Worm (Caenorhabditis elegans) whole organism, mixed stage, embryonic: ENCODE results near the gene gpx-4.

Experiments
- M03D4.4 ChIP-seq: sonication (generic microtip); optimal IDR thresholded peaks from 2 replicates; lab custom pipeline; 2017; ENCODE audit warnings: mild to moderate bottlenecking, missing genetic modification characterization, missing compliant biosample characterization
- bed-3 ChIP-seq: fragments of 200-800 bp; sonication (Bioruptor generic); optimal IDR thresholded peaks from 3 replicates; lab custom pipeline; 2018; ENCODE audit warnings: mild to moderate bottlenecking, missing genetic modification characterization, moderate library complexity, missing compliant biosample characterization
- blmp-1 ChIP-seq: fragments of 150-350 bp; optimal IDR thresholded peaks from 2 replicates; lab custom pipeline; 2014; ENCODE audit warnings: missing biosample characterization, missing genetic modification characterization
- ceh-39 ChIP-seq: fragments of 150-350 bp; optimal IDR thresholded peaks from 2 replicates; lab custom pipeline; 2014; ENCODE audit warnings: missing biosample characterization, missing genetic modification characterization
- ceh-43 ChIP-seq: fragments of 200-800 bp; sonication (Bioruptor generic); optimal IDR thresholded peaks from 2 replicates; lab custom pipeline; 2018; ENCODE audit warnings: mild to moderate bottlenecking, missing genetic modification characterization, moderate library complexity, missing compliant biosample characterization
- ceh-83 ChIP-seq: fragments of 200-800 bp; sonication (Bioruptor generic); optimal IDR thresholded peaks from 2 replicates; lab custom pipeline; 2018; ENCODE audit warnings: mild to moderate bottlenecking, missing genetic modification characterization, missing compliant biosample characterization
- ces-1 ChIP-seq: fragments of 150-350 bp; optimal IDR thresholded peaks from 2 replicates; lab custom pipeline; 2014; ENCODE audit warnings: missing biosample characterization, missing genetic modification reagents, missing genetic modification characterization
- cnd-1 ChIP-seq: fragments of 200-800 bp; sonication (Bioruptor generic); optimal IDR thresholded peaks from 2 replicates; lab custom pipeline; 2018; ENCODE audit warnings: mild to moderate bottlenecking, missing genetic modification characterization, missing compliant biosample characterization
- drap-1 ChIP-seq: fragments of 200-800 bp; sonication (Bioruptor generic); optimal IDR thresholded peaks from 3 replicates; lab custom pipeline; 2018; ENCODE audit warnings: mild to moderate bottlenecking, missing genetic modification characterization, missing compliant biosample characterization
- elt-1 ChIP-seq: sonication (generic microtip); optimal IDR thresholded peaks from 2 replicates; lab custom pipeline; 2017; ENCODE audit warnings: missing genetic modification characterization, mild to moderate bottlenecking, missing compliant biosample characterization, antibody characterized with exemption, moderate library complexity, borderline replicate concordance; ENCODE audit not compliant: insufficient read depth
- elt-3 ChIP-seq: fragments of 150-350 bp; optimal IDR thresholded peaks from 2 replicates; lab custom pipeline; 2014; ENCODE audit warnings: missing biosample characterization, missing genetic modification characterization
- flh-1 ChIP-seq: fragments of 200-800 bp; sonication (Bioruptor generic); optimal IDR thresholded peaks from 2 replicates; lab custom pipeline; 2018; ENCODE audit warnings: mild to moderate bottlenecking, missing genetic modification characterization, moderate library complexity, missing compliant biosample characterization
- ham-2 ChIP-seq: fragments of 200-800 bp; sonication (Bioruptor generic); optimal IDR thresholded peaks from 2 replicates; lab custom pipeline; 2018; ENCODE audit warnings: mild to moderate bottlenecking, missing genetic modification characterization, missing compliant biosample characterization
- hlh-1 ChIP-seq: fragments of 150-350 bp; optimal IDR thresholded peaks from 2 replicates; lab custom pipeline; 2014; ENCODE audit warnings: missing biosample characterization, missing genetic modification reagents, missing genetic modification characterization
- lin-13 ChIP-seq: fragments of 150-350 bp; optimal IDR thresholded peaks from 2 replicates; lab custom pipeline; 2014; ENCODE audit warnings: missing biosample characterization, missing genetic modification characterization
- lin-32 ChIP-seq: fragments of 200-800 bp; sonication (Bioruptor generic); optimal IDR thresholded peaks from 2 replicates; lab custom pipeline; 2018; ENCODE audit warnings: mild to moderate bottlenecking, missing genetic modification characterization, missing compliant biosample characterization
- lsy-2 ChIP-seq: fragments of 150-350 bp; optimal IDR thresholded peaks from 2 replicates; lab custom pipeline; 2014; ENCODE audit warnings: missing biosample characterization, missing genetic modification characterization
- mab-5 ChIP-seq: fragments of 150-350 bp; optimal IDR thresholded peaks from 2 replicates; lab custom pipeline; 2014; ENCODE audit warnings: missing biosample characterization, missing genetic modification characterization
- mep-1 ChIP-seq: fragments of 150-350 bp; optimal IDR thresholded peaks from 2 replicates; lab custom pipeline; 2017; ENCODE audit warnings: missing biosample characterization, missing genetic modification reagents, missing genetic modification characterization, inconsistent platforms
- mls-2 ChIP-seq: sonication (generic microtip); optimal IDR thresholded peaks from 2 replicates; lab custom pipeline; 2016; ENCODE audit warnings: mild to moderate bottlenecking, missing genetic modification characterization, moderate library complexity, missing compliant biosample characterization
- nhr-12 ChIP-seq: fragments of 150-350 bp; optimal IDR thresholded peaks from 2 replicates; lab custom pipeline; 2014; ENCODE audit warnings: missing biosample characterization, missing genetic modification characterization
- nhr-2 ChIP-seq: fragments of 150-350 bp; optimal IDR thresholded peaks from 2 replicates; lab custom pipeline; 2014; ENCODE audit warnings: missing biosample characterization, missing genetic modification characterization
- nhr-237 ChIP-seq: fragments of 150-350 bp; optimal IDR thresholded peaks from 2 replicates; lab custom pipeline; 2014; ENCODE audit warnings: missing biosample characterization, missing genetic modification characterization
- nhr-28 ChIP-seq: fragments of 150-350 bp; optimal IDR thresholded peaks from 2 replicates; lab custom pipeline; 2014; ENCODE audit warnings: missing biosample characterization, missing genetic modification characterization
- nhr-76 ChIP-seq: sonication (generic microtip); optimal IDR thresholded peaks from 2 replicates; lab custom pipeline; 2017; ENCODE audit warnings: missing biosample characterization, missing genetic modification characterization
- pha-4 ChIP-seq: fragments of 150-350 bp; optimal IDR thresholded peaks from 2 replicates; lab custom pipeline; 2018; ENCODE audit warnings: missing biosample characterization, missing genetic modification reagents, missing genetic modification characterization
- sem-2 ChIP-seq: fragments of 200-800 bp; sonication (Bioruptor generic); optimal IDR thresholded peaks from 2 replicates; lab custom pipeline; 2018; ENCODE audit warnings: mild to moderate bottlenecking, missing genetic modification characterization, missing compliant biosample characterization
- snpc-4 ChIP-seq: fragments of 150-350 bp; optimal IDR thresholded peaks from 2 replicates; lab custom pipeline; 2014; ENCODE audit warnings: missing biosample characterization, missing genetic modification characterization
- sptf-1 ChIP-seq: sonication (generic microtip); optimal IDR thresholded peaks from 2 replicates; lab custom pipeline; 2017; ENCODE audit warnings: mild to moderate bottlenecking, missing genetic modification characterization, moderate library complexity, missing compliant biosample characterization
- tbx-8 ChIP-seq: fragments of 200-800 bp; sonication (Bioruptor generic); optimal IDR thresholded peaks from 2 replicates; lab custom pipeline; 2018; ENCODE audit warnings: mild to moderate bottlenecking, missing genetic modification characterization, moderate library complexity, missing compliant biosample characterization
- unc-120 ChIP-seq: sonication (generic microtip); optimal IDR thresholded peaks from 2 replicates; lab custom pipeline; 2017; ENCODE audit warnings: missing genetic modification characterization, missing compliant biosample characterization; ENCODE audit not compliant: poor library complexity, severe bottlenecking
- unc-39 ChIP-seq: fragments of 150-350 bp; optimal IDR thresholded peaks from 2 replicates; lab custom pipeline; 2014; ENCODE audit warnings: missing biosample characterization, missing genetic modification characterization
- unc-62 ChIP-seq: fragments of 150-350 bp; optimal IDR thresholded peaks from 2 replicates; lab custom pipeline; 2014; ENCODE audit warnings: missing biosample characterization, missing genetic modification reagents, missing genetic modification characterization
- zip-8 ChIP-seq: fragments of 150-350 bp; optimal IDR thresholded peaks from 2 replicates; lab custom pipeline; 2014; ENCODE audit warnings: missing biosample characterization, missing genetic modification characterization
- ztf-11 ChIP-seq: fragments of 150-350 bp; optimal IDR thresholded peaks from 2 replicates; lab custom pipeline; 2014; ENCODE audit warnings: missing biosample characterization, missing genetic modification characterization

gpx-4 gene

ce11 chrIV:2677687-2678086 is 2.9 kb upstream of the gpx-4 start:
- TF ChIP-seq blmp-1 (tag; lab: Kevin White, UChicago) (no peak), cnd-1 (tag; lab: Kevin White, UChicago) (no peak), lin-13 (tag; lab: Kevin White, UChicago) (no peak), ceh-83 (GFP tag; lab: Kevin White, UChicago) (no peak), nhr-237 (tag; lab: Kevin White, UChicago) (no peak), flh-1 (GFP tag; lab: Kevin White, UChicago) (no peak), nhr-2 (no peak), zip-8 (tag; lab: Kevin White, UChicago) (no peak), mls-2 (no peak), unc-120 (tag; lab: Kevin White, UChicago) (no peak), elt-3 (tag; lab: Kevin White, UChicago) (no peak), nhr-76 (tag; lab: Kevin White, UChicago) (no peak), nhr-12 (tag; lab: Kevin White, UChicago) (no peak), unc-62 (GFP tag; lab: Kevin White, UChicago) (no peak), hlh-1 (tag; lab: Kevin White, UChicago) (no peak)

- TF ChIP-seq ceh-43 (GFP tag; lab: Kevin White, UChicago) (no peak), tbx-8 (GFP tag; lab: Kevin White, UChicago) (no peak), nhr-76 (tag; lab: Kevin White, UChicago) (no peak), ztf-11 (tag; lab: Kevin White, UChicago) (no peak), mep-1 (tag; lab: Kevin White, UChicago) (peak; percentile 92), ces-1 (peak; percentile 78), nhr-2 (peak; percentile 12), elt-3 (tag; lab: Kevin White, UChicago) (no peak), snpc-4 (no peak), blmp-1 (tag; lab: Kevin White, UChicago) (no peak), unc-62 (GFP tag; lab: Kevin White, UChicago) (peak; percentile 4), sptf-1 (tag; lab: Kevin White, UChicago) (peak; percentile 9), mab-5 (tag; lab: Kevin White, UChicago) (no peak), mls-2 (no peak), cnd-1 (tag; lab: Kevin White, UChicago) (peak; percentile 37), ceh-39 (peak; percentile 4), ham-2 (GFP tag; lab: Kevin White, UChicago) (no peak), lin-13 (tag; lab: Kevin White, UChicago) (peak; percentile 96), ceh-83 (GFP tag; lab: Kevin White, UChicago) (no peak), nhr-237 (tag; lab: Kevin White, UChicago) (peak; percentile 73), flh-1 (GFP tag; lab: Kevin White, UChicago) (no peak), nhr-12 (tag; lab: Kevin White, UChicago) (no peak), unc-120 (tag; lab: Kevin White, UChicago) (no peak), nhr-28 (tag; lab: Kevin White, UChicago) (no peak), hlh-1 (tag; lab: Kevin White, UChicago) (peak; percentile 43), pha-4 (tag; lab: Kevin White, UChicago) (peak; percentile 88), bed-3 (GFP tag; lab: Kevin White, UChicago) (no peak), elt-1 (tag; lab: Kevin White, UChicago) (no peak), zip-8 (tag; lab: Kevin White, UChicago) (no peak), unc-39 (no peak), sem-2 (no peak), lsy-2 (tag; lab: Kevin White, UChicago) (peak; percentile 83), drap-1 (no peak), M03D4.4 (no peak), lin-32 (no peak)
- TF ChIP-seq, all 35 proteins: peak for 12
Observed at ce11 chrIV:2676281-2676680, 1.5 kb upstream of the gpx-4 start, which contains the start of gene Y94H6A.3. Gene Y94H6A.3 (plus strand): TSS chrIV:2676512.

- TF ChIP-seq nhr-237 (tag; lab: Kevin White, UChicago) (no peak), M03D4.4 (no peak), ceh-43 (GFP tag; lab: Kevin White, UChicago) (no peak), flh-1 (GFP tag; lab: Kevin White, UChicago) (no peak), elt-3 (tag; lab: Kevin White, UChicago) (no peak), nhr-76 (tag; lab: Kevin White, UChicago) (no peak), bed-3 (GFP tag; lab: Kevin White, UChicago) (no peak), tbx-8 (GFP tag; lab: Kevin White, UChicago) (no peak), nhr-28 (tag; lab: Kevin White, UChicago) (no peak), elt-1 (tag; lab: Kevin White, UChicago) (no peak), blmp-1 (tag; lab: Kevin White, UChicago) (no peak), mep-1 (tag; lab: Kevin White, UChicago) (no peak), ces-1 (no peak)
Observed at ce11 chrIV:2670664-2671063, 4.2 kb downstream of the gpx-4 start.
